Fruit fly (Drosophila melanogaster): ENCODE measurements around the gene Sms.

DNA sequence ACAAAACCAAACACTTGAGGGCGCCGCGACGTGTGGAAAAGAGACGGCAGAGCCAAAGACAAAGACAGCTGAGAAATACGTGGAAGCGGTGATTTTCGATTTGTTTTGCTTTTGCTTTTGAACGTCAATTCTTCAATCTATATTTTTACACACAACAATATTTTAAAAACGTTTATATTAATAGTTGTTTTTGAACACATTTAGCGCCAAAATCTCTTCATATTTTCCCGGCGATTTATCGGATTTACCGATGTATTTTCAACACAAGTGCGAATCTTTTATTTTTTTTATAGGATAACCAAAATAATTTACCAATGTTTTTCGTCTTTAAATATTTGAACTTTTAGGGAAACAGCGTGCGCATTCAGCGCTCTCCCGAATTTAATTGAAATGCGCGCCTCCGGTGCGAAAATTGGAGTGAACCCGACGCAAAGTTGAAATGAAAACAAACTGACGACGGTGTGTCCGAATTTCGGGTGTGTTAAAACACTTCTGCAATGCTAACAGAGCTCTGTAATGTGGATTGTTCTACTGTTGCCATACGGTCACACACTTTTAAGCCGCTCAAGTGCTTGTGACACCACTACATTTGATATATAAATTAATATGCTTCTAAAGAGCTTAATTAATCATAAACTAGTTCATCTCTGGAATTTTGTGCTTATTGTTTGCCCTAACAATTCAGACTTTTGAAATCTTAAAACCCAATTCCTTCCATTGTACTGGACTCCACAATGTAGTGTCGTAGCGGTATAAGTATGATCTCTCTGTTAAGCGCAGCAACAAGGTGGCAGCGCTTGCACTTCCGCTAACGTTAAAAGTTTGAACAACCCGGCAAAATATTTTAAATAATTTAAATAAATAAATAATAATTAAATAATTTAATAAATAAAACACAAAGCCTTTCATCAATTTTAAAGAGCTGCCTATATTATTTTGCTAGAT is 10.4 kb downstream of the Sms start, which contains the start of gene app:
- TF ChIP-seq CG8478 (optimal IDR thresholded peaks at IDR 0.05) (no peak), psq (optimal IDR thresholded peaks at IDR 0.05) (no peak), EcR (GFP tag; optimal IDR thresholded peaks at IDR 0.05) (no peak)
